Worm (Caenorhabditis elegans) whole organism, L4/young adult: ENCODE data around the gene bath-2.

Experiments used
- W03F9.2 ChIP-seq: fragments of 150-350 bp; optimal IDR thresholded peaks from 2 replicates; lab custom pipeline; 2014; ENCODE audit warnings: missing biosample characterization, missing genetic modification characterization
- dao-5 ChIP-seq: sonication (generic microtip); optimal IDR thresholded peaks from 2 replicates; lab custom pipeline; 2016; ENCODE audit warnings: missing genotype, missing genetic modification characterization, moderate library complexity, missing compliant biosample characterization
- him-1 ChIP-seq: sonication (generic microtip); optimal IDR thresholded peaks from 2 replicates; lab custom pipeline; 2016; ENCODE audit warnings: missing genotype, missing genetic modification reagents, missing genetic modification characterization, missing compliant biosample characterization

bath-2 gene

DNA sequence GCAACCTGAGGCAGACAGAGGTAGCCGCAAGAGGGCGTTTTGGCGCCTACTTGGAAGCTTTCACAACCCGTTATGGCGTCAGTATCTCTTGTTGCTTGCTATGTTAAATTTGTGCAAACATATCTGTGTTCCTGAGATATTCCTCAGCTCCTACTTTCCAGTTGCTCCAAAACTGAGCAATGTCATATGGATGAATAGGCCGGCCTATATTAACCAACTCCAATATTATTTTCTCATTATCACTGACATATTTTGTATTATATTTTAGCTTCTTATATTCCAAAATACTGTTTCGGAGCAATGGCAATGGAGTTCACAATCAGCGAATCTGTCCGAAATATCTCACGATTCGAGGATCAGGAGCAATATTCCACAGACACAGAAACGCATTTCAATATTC is 46.9 kb downstream of the bath-2 start, which contains the start of gene math-13:
TSS of gene math-13 (plus strand) at position 301 of the 400 bp plus-strand sequence.
- TF ChIP-seq W03F9.2 (no peak), him-1 (no peak), dao-5 (tag; lab: Kevin White, UChicago) (no peak)
